Worm (Caenorhabditis elegans) whole organism, L2 larva: ENCODE data around the gene C55C3.8.

Source experiments
- F13H6.1 ChIP-seq: sonication (generic microtip); optimal IDR thresholded peaks from 2 replicates; lab custom pipeline; 2016; ENCODE audit warnings: missing genetic modification characterization, missing compliant biosample characterization
- R02D3.7 ChIP-seq: fragments of 150-350 bp; optimal IDR thresholded peaks from 2 replicates; lab custom pipeline; 2014; ENCODE audit warnings: missing biosample characterization, missing genetic modification characterization
- skn-1 ChIP-seq: sonication (generic microtip); optimal IDR thresholded peaks from 2 replicates; lab custom pipeline; 2017; ENCODE audit warnings: missing biosample characterization, missing genetic modification characterization

DNA sequence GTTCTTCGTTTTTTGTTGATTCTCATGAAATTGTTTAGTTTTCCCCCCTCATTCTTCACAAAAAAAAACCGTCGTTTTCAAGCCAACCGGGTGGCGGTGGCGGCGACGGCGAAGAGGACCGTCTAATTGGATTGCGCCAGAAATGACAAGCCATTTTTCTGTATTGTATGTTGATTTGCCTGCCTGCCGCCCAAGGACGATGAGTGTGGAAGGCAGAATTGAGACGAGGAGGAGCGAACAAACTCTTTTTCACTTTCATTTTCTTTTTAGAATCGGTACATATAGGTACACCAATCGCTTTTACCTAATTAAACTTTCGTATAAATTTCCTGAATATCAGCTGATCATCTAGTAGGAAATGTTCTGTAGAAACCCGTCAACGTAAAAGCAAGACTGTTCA, 10.8 kb downstream of the C55C3.8 start:
- TF ChIP-seq skn-1 = no peak
- TF ChIP-seq F13H6.1 = no peak
- TF ChIP-seq R02D3.7 (tag; lab: Kevin White, UChicago) = no peak
